Worm (Caenorhabditis elegans) whole organism, L3 larva: ENCODE data around the gene Y47D7A.18.

Experiments
- R02D3.7 ChIP-seq: fragments of 150-350 bp; optimal IDR thresholded peaks from 2 replicates; lab custom pipeline; 2014; ENCODE audit warnings: missing biosample characterization, missing genetic modification characterization
- ZK546.5 ChIP-seq: sonication (generic microtip); optimal IDR thresholded peaks from 2 replicates; lab custom pipeline; 2017; ENCODE audit warnings: missing biosample characterization, missing genetic modification characterization
- aly-2 ChIP-seq: fragments of 150-350 bp; optimal IDR thresholded peaks from 2 replicates; lab custom pipeline; 2014; ENCODE audit warnings: missing biosample characterization, missing genetic modification characterization
- ama-1 ChIP-seq: fragments of 150-350 bp; optimal IDR thresholded peaks from 2 replicates; lab custom pipeline; 2018
- ceh-16 ChIP-seq: sonication (generic microtip); optimal IDR thresholded peaks from 2 replicates; lab custom pipeline; 2017; ENCODE audit warnings: missing biosample characterization, missing genetic modification characterization
- ceh-28 ChIP-seq: fragments of 150-350 bp; optimal IDR thresholded peaks from 2 replicates; lab custom pipeline; 2014; ENCODE audit warnings: missing biosample characterization, missing genetic modification reagents, missing genetic modification characterization
- ceh-82 ChIP-seq: fragments of 150-350 bp; optimal IDR thresholded peaks from 2 replicates; lab custom pipeline; 2014; ENCODE audit warnings: missing biosample characterization, missing genetic modification characterization
- ceh-9 ChIP-seq: sonication (generic microtip); optimal IDR thresholded peaks from 2 replicates; lab custom pipeline; 2018; ENCODE audit warnings: missing biosample characterization, missing genetic modification characterization
- daf-12 ChIP-seq: fragments of 150-350 bp; optimal IDR thresholded peaks from 2 replicates; lab custom pipeline; 2014; ENCODE audit warnings: missing biosample characterization, missing genetic modification reagents, missing genetic modification characterization
- egl-5 ChIP-seq: fragments of 150-350 bp; optimal IDR thresholded peaks from 2 replicates; lab custom pipeline; 2017; ENCODE audit warnings: missing biosample characterization, missing genetic modification reagents, missing genetic modification characterization, inconsistent platforms
- elt-1 ChIP-seq: fragments of 150-350 bp; optimal IDR thresholded peaks from 2 replicates; lab custom pipeline; 2014; ENCODE audit warnings: missing biosample characterization, missing genetic modification characterization
- elt-2 ChIP-seq: sonication (generic microtip); optimal IDR thresholded peaks from 2 replicates; lab custom pipeline; 2016; ENCODE audit warnings: missing genetic modification reagents, mild to moderate bottlenecking, missing genetic modification characterization, missing compliant biosample characterization
- elt-3 ChIP-seq, 3 experiments: fragments of 150-350 bp in 1 of 3; sonication (generic microtip) in 2 of 3; optimal IDR thresholded peaks; 2 replicates in 2 of 3; 4 replicates in 1 of 3; lab custom pipeline; 2014 to 2017; ENCODE audit warnings: missing biosample characterization in 3 of 3, missing genetic modification characterization in 3 of 3
- eor-1 ChIP-seq, 2 experiments: fragments of 150-350 bp; optimal IDR thresholded peaks; 2 replicates each; lab custom pipeline; 2014 to 2018; ENCODE audit warnings: missing biosample characterization in 2 of 2, missing genetic modification characterization in 2 of 2
- fkh-10 ChIP-seq: sonication (generic microtip); optimal IDR thresholded peaks from 2 replicates; lab custom pipeline; 2017; ENCODE audit warnings: missing biosample characterization, missing genetic modification reagents, missing genetic modification characterization
- fos-1 ChIP-seq: fragments of 150-350 bp; optimal IDR thresholded peaks from 2 replicates; lab custom pipeline; 2014; ENCODE audit warnings: missing biosample characterization, missing genetic modification characterization
- hmg-11 ChIP-seq: sonication (generic microtip); optimal IDR thresholded peaks from 2 replicates; lab custom pipeline; 2016; ENCODE audit warnings: missing genetic modification characterization, missing compliant biosample characterization
- jun-1 ChIP-seq: fragments of 150-350 bp; optimal IDR thresholded peaks from 2 replicates; lab custom pipeline; 2014; ENCODE audit warnings: missing biosample characterization, missing genetic modification reagents, missing genetic modification characterization
- lin-15B ChIP-seq: fragments of 150-350 bp; optimal IDR thresholded peaks from 2 replicates; lab custom pipeline; 2014; ENCODE audit warnings: missing biosample characterization, missing genetic modification characterization
- lin-39 ChIP-seq: fragments of 150-350 bp; optimal IDR thresholded peaks from 2 replicates; lab custom pipeline; 2018; ENCODE audit warnings: missing biosample characterization, missing genetic modification reagents, missing genetic modification characterization
- lsy-12 ChIP-seq: sonication (generic microtip); optimal IDR thresholded peaks from 2 replicates; lab custom pipeline; 2016; ENCODE audit warnings: mild to moderate bottlenecking, missing genetic modification characterization, missing compliant biosample characterization
- mml-1 ChIP-seq: fragments of 150-350 bp; sonication (generic microtip); optimal IDR thresholded peaks from 3 replicates; lab custom pipeline; 2014; ENCODE audit warnings: missing biosample characterization, missing genetic modification characterization
- nfya-1 ChIP-seq: sonication (generic microtip); optimal IDR thresholded peaks from 2 replicates; lab custom pipeline; 2017; ENCODE audit warnings: missing genetic modification characterization, mild to moderate bottlenecking, missing compliant biosample characterization, antibody characterized with exemption, moderate library complexity; ENCODE audit not compliant: insufficient read depth
- nhr-11 ChIP-seq: fragments of 150-350 bp; optimal IDR thresholded peaks from 2 replicates; lab custom pipeline; 2014; ENCODE audit warnings: missing biosample characterization, missing genetic modification characterization
- nhr-12 ChIP-seq: fragments of 150-350 bp; optimal IDR thresholded peaks from 2 replicates; lab custom pipeline; 2014; ENCODE audit warnings: missing biosample characterization, missing genetic modification characterization
- nhr-23 ChIP-seq: fragments of 150-350 bp; optimal IDR thresholded peaks from 2 replicates; lab custom pipeline; 2014; ENCODE audit warnings: missing biosample characterization, missing genetic modification reagents, missing genetic modification characterization
- nhr-25 ChIP-seq: sonication (generic microtip); optimal IDR thresholded peaks from 2 replicates; lab custom pipeline; 2017; ENCODE audit warnings: missing biosample characterization, missing genetic modification characterization
- nhr-28 ChIP-seq: fragments of 150-350 bp; optimal IDR thresholded peaks from 2 replicates; lab custom pipeline; 2014; ENCODE audit warnings: missing biosample characterization, missing genetic modification characterization
- nhr-43 ChIP-seq: sonication (generic microtip); optimal IDR thresholded peaks from 2 replicates; lab custom pipeline; 2016; ENCODE audit warnings: mild to moderate bottlenecking, missing genetic modification characterization, missing compliant biosample characterization; ENCODE audit not compliant: poor library complexity, severe bottlenecking
- nhr-67 ChIP-seq: fragments of 150-350 bp; optimal IDR thresholded peaks from 2 replicates; lab custom pipeline; 2014; ENCODE audit warnings: missing biosample characterization, missing genetic modification characterization
- nhr-77 ChIP-seq: fragments of 150-350 bp; optimal IDR thresholded peaks from 2 replicates; lab custom pipeline; 2014; ENCODE audit warnings: missing biosample characterization, missing genetic modification characterization
- pha-4 ChIP-seq: fragments of 150-350 bp; optimal IDR thresholded peaks from 2 replicates; lab custom pipeline; 2014; ENCODE audit warnings: missing biosample characterization, missing genetic modification reagents, missing genetic modification characterization
- sea-2 ChIP-seq: fragments of 150-350 bp; sonication (generic microtip); optimal IDR thresholded peaks from 4 replicates; lab custom pipeline; 2014; ENCODE audit warnings: missing biosample characterization, missing genetic modification reagents, missing genetic modification characterization
- snpc-4 ChIP-seq: fragments of 150-350 bp; optimal IDR thresholded peaks from 2 replicates; lab custom pipeline; 2014; ENCODE audit warnings: missing biosample characterization, missing genetic modification characterization
- tbx-2 ChIP-seq: sonication (generic microtip); optimal IDR thresholded peaks from 2 replicates; lab custom pipeline; 2016; ENCODE audit warnings: mild to moderate bottlenecking, missing genetic modification characterization, missing compliant biosample characterization
- unc-39 ChIP-seq: sonication (generic microtip); optimal IDR thresholded peaks from 4 replicates; lab custom pipeline; 2017; ENCODE audit warnings: missing biosample characterization, missing genetic modification characterization
- zag-1 ChIP-seq: fragments of 150-350 bp; optimal IDR thresholded peaks from 2 replicates; lab custom pipeline; 2014; ENCODE audit warnings: missing biosample characterization, missing genetic modification characterization
- ztf-11 ChIP-seq: fragments of 150-350 bp; optimal IDR thresholded peaks from 2 replicates; lab custom pipeline; 2014; ENCODE audit warnings: missing biosample characterization, missing genetic modification characterization
- ztf-4 ChIP-seq: fragments of 150-350 bp; optimal IDR thresholded peaks from 2 replicates; lab custom pipeline; 2014; ENCODE audit warnings: missing biosample characterization, missing genetic modification characterization

Y47D7A.18 gene

ce11 chrV:4416710-4417109 is at the start of gene Y47D7A.18:
TSS of gene Y47D7A.18 (minus strand) at chrV:4416810.
- TF ChIP-seq aly-2 (tag; lab: Kevin White, UChicago) (no peak), nhr-25 (tag; lab: Kevin White, UChicago) (no peak), tbx-2 (tag; lab: Kevin White, UChicago) (no peak), eor-1 (tag; optimal IDR thresholded peaks at IDR 0.05; lab: Kevin White, UChicago) (no peak), ceh-82 (tag; lab: Kevin White, UChicago) (no peak), ztf-11 (tag; lab: Kevin White, UChicago) (no peak), nhr-11 (tag; lab: Kevin White, UChicago) (no peak), daf-12 (tag; lab: Kevin White, UChicago) (no peak), unc-39 (tag; lab: Kevin White, UChicago) (no peak), elt-3 (tag; optimal IDR thresholded peaks at IDR 0.05; lab: Kevin White, UChicago) (no peak), sea-2 (GFP tag; lab: Kevin White, UChicago) (no peak), ceh-16 (tag; lab: Kevin White, UChicago) (no peak), lsy-12 (tag; lab: Kevin White, UChicago) (no peak), ZK546.5 (tag; lab: Kevin White, UChicago) (no peak), ama-1 (no peak), nhr-28 (tag; lab: Kevin White, UChicago) (no peak), nfya-1 (tag; lab: Kevin White, UChicago) (no peak)

- TF ChIP-seq nhr-23 (tag; lab: Kevin White, UChicago), result no peak
- TF ChIP-seq ama-1, result no peak
- TF ChIP-seq fkh-10 (GFP tag; lab: Kevin White, UChicago), result peak; percentile 10
- no peak for TF ChIP-seq mml-1 (tag; lab: Kevin White, UChicago)
- no peak for TF ChIP-seq sea-2 (GFP tag; lab: Kevin White, UChicago)
- TF ChIP-seq lin-39, result no peak
These were observed 38.0 kb upstream of the Y47D7A.18 start, which contains the start of gene gnrr-5 for ce11 chrV:4454634-4455033. TSS of gene gnrr-5 (minus strand) at chrV:4454734.

- TF ChIP-seq zag-1, result no peak
- TF ChIP-seq nhr-23 (tag; lab: Kevin White, UChicago), result no peak
- TF ChIP-seq elt-2 (tag; lab: Kevin White, UChicago), result peak; percentile 65
- TF ChIP-seq ama-1, result no peak
- TF ChIP-seq ceh-9 (tag; lab: Kevin White, UChicago), result no peak
- peak; percentile 10 for TF ChIP-seq jun-1 (tag; lab: Kevin White, UChicago)
- TF ChIP-seq nhr-43 (tag; lab: Kevin White, UChicago), result no peak
- TF ChIP-seq R02D3.7, result peak; percentile 14
- peak; percentile 59 for TF ChIP-seq nfya-1 (tag; lab: Kevin White, UChicago)
- peak; percentile 85 for TF ChIP-seq pha-4 (tag; lab: Kevin White, UChicago)
- TF ChIP-seq daf-12 (tag; lab: Kevin White, UChicago), result no peak
- TF ChIP-seq aly-2 (tag; lab: Kevin White, UChicago), result no peak
- TF ChIP-seq ceh-28 (tag; lab: Kevin White, UChicago), result no peak
- peak; percentile 57 for TF ChIP-seq hmg-11 (tag; lab: Kevin White, UChicago)
- peak; percentile 52 for TF ChIP-seq snpc-4 (tag; lab: Kevin White, UChicago)
- TF ChIP-seq lin-15B, result peak; percentile 62
- no peak for TF ChIP-seq unc-39 (tag; lab: Kevin White, UChicago)
- no peak for TF ChIP-seq fos-1 (tag; lab: Kevin White, UChicago)
- no peak for TF ChIP-seq nhr-12
- TF ChIP-seq, all 47 proteins: peak for 8
These were observed 34.0 kb upstream of the Y47D7A.18 start, which contains the start of gene rft-2 for ce11 chrV:4450523-4451089. TSS of gene rft-2 (minus strand) at chrV:4450563.

- TF ChIP-seq nhr-28 (tag; lab: Kevin White, UChicago) (no peak), ztf-11 (tag; lab: Kevin White, UChicago) (no peak), elt-1 (no peak), ztf-4 (tag; lab: Kevin White, UChicago) (no peak), hmg-11 (tag; lab: Kevin White, UChicago) (no peak), nhr-67 (tag; lab: Kevin White, UChicago) (no peak), tbx-2 (tag; lab: Kevin White, UChicago) (no peak), nhr-23 (tag; lab: Kevin White, UChicago) (no peak), R02D3.7 (no peak), fkh-10 (GFP tag; lab: Kevin White, UChicago) (no peak), nhr-43 (tag; lab: Kevin White, UChicago) (no peak), jun-1 (tag; lab: Kevin White, UChicago) (no peak), lsy-12 (tag; lab: Kevin White, UChicago) (no peak), egl-5 (tag; lab: Kevin White, UChicago) (no peak), nhr-77 (tag; lab: Kevin White, UChicago) (no peak), mml-1 (tag; lab: Kevin White, UChicago) (no peak)
These were observed 31.0 kb upstream of the Y47D7A.18 start for ce11 chrV:4447637-4448036.
